Worm (Caenorhabditis elegans) whole organism, L2 larva: ENCODE data around the gene str-204.

ENCODE experiments used
- Y55F3AM.14 ChIP-seq: fragments of 200-800 bp; sonication (Bioruptor generic); optimal IDR thresholded peaks from 2 replicates; lab custom pipeline; 2018; ENCODE audit warnings: mild to moderate bottlenecking, missing genetic modification characterization, missing compliant biosample characterization
- ZK546.5 ChIP-seq: sonication (generic microtip); optimal IDR thresholded peaks from 2 replicates; lab custom pipeline; 2017; ENCODE audit warnings: missing biosample characterization, missing genetic modification characterization
- dmd-4 ChIP-seq: sonication (generic microtip); optimal IDR thresholded peaks from 2 replicates; lab custom pipeline; 2017; ENCODE audit warnings: missing biosample characterization, missing genetic modification characterization
- fos-1 ChIP-seq: fragments of 150-350 bp; optimal IDR thresholded peaks from 2 replicates; lab custom pipeline; 2014; ENCODE audit warnings: missing biosample characterization, missing genetic modification characterization
- mab-5 ChIP-seq: fragments of 150-350 bp; optimal IDR thresholded peaks from 2 replicates; lab custom pipeline; 2014; ENCODE audit warnings: missing biosample characterization, missing genetic modification characterization
- nhr-12 ChIP-seq: fragments of 150-350 bp; optimal IDR thresholded peaks from 2 replicates; lab custom pipeline; 2014; ENCODE audit warnings: missing biosample characterization, missing genetic modification characterization
- nhr-237 ChIP-seq: fragments of 150-350 bp; optimal IDR thresholded peaks from 2 replicates; lab custom pipeline; 2014; ENCODE audit warnings: missing biosample characterization, missing genetic modification characterization
- snpc-4 ChIP-seq: fragments of 150-350 bp; optimal IDR thresholded peaks from 2 replicates; lab custom pipeline; 2014; ENCODE audit warnings: missing biosample characterization, missing genetic modification characterization
- zag-1 ChIP-seq: fragments of 150-350 bp; optimal IDR thresholded peaks from 2 replicates; lab custom pipeline; 2014; ENCODE audit warnings: missing biosample characterization, missing genetic modification characterization

DNA sequence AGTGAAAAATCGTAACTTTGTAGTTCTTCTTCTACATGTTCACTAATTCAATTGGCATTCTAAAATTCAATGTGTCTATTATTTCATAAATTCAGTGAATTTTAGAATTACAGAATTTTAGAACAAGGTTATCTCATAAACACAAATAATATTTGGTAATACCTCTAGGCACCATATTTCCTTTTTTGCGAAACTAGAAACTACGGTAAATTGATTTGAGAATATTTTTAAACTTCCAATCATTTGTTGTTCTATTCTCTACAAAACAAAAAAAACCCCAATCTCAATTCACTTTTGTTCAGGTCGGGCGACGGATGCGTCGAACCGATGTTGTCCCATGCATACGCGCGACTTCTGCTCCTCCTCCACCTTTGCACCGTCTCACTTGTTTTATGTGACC is 40.4 kb downstream of the str-204 start, which contains the start of gene F09G2.1:
- TF ChIP-seq mab-5 (no peak), ZK546.5 (tag; lab: Kevin White, UChicago) (no peak), nhr-12 (tag; lab: Kevin White, UChicago) (no peak), Y55F3AM.14 (no peak), zag-1 (tag; lab: Kevin White, UChicago) (no peak), dmd-4 (no peak), fos-1 (tag; lab: Kevin White, UChicago) (no peak), snpc-4 (tag; lab: Kevin White, UChicago) (no peak), nhr-237 (tag; lab: Kevin White, UChicago) (no peak)
